Fruit fly (Drosophila melanogaster): Measurements from ENCODE around the gene RpS14a.

The RpS14a gene

dm6 chrX:7946858-7947313 lies 13.3 kb downstream of the RpS14a start, which contains the start of gene orion:
Gene orion, minus strand, starts transcription at chrX:7946908.
- TF ChIP-seq cnc (optimal IDR thresholded peaks at IDR 0.05): no peak
- TF ChIP-seq CG1620 (GFP tag; optimal IDR thresholded peaks at IDR 0.05): no peak
- peak; percentile 6 for TF ChIP-seq ovo (GFP tag; optimal IDR thresholded peaks at IDR 0.05)
- TF ChIP-seq CG7101 (tag; optimal IDR thresholded peaks at IDR 0.05): no peak
- TF ChIP-seq pad (GFP tag; optimal IDR thresholded peaks at IDR 0.05): peak; percentile 91
- TF ChIP-seq Mnt (GFP tag; optimal IDR thresholded peaks at IDR 0.05): peak; percentile 16
- peak; percentile 27 for TF ChIP-seq CG11617 (GFP tag; optimal IDR thresholded peaks at IDR 0.05)
- no peak for TF ChIP-seq CG12768 (GFP tag; optimal IDR thresholded peaks at IDR 0.05)
- no peak for TF ChIP-seq kay (GFP tag; ENCODE audit: borderline replicate concordance)
- no peak for TF ChIP-seq Hr96 (GFP tag; optimal IDR thresholded peaks at IDR 0.05)
- peak; percentile 95 for TF ChIP-seq tj (GFP tag; optimal IDR thresholded peaks at IDR 0.05)
- no peak for TF ChIP-seq cic (GFP tag; optimal IDR thresholded peaks at IDR 0.05)
- TF ChIP-seq bab1 (GFP tag; optimal IDR thresholded peaks at IDR 0.05): peak; percentile 76
- peak; percentile 6 for TF ChIP-seq CG14711 (tag; optimal IDR thresholded peaks at IDR 0.05)
- no peak for TF ChIP-seq toe (GFP tag; optimal IDR thresholded peaks at IDR 0.05)

dm6 chrX:7955890-7956289 lies 22.3 kb downstream of the RpS14a start, which contains the start of the genes CG15332 and CG15330:
Gene CG15332, minus strand, starts transcription at chrX:7955990.
Gene CG15330, plus strand, starts transcription at chrX:7956064.
- TF ChIP-seq CG12768 (GFP tag; optimal IDR thresholded peaks at IDR 0.05) (no peak), Hr96 (GFP tag; optimal IDR thresholded peaks at IDR 0.05) (no peak), toe (GFP tag; optimal IDR thresholded peaks at IDR 0.05) (no peak), pad (GFP tag; optimal IDR thresholded peaks at IDR 0.05) (no peak)

DNA sequence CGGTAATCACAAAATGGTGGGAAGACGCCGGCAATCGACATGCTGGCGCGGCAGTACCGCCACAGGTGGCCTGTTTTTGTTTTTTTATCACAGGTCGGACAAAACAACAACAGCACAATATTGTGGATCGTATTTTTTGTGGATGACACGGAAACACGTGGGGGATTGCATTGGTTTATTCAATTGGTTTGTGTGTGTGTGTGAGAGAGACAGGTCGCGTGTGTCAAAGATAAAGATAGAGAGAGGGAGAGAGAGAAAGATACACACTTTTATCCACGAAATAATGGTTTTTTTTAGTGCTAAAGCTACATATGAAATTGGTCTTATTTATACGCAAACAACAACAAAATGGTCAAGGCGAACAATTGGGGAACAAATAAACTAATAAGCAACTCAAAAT lies 25.5 kb downstream of the RpS14a start:
- TF ChIP-seq Mnt (GFP tag; optimal IDR thresholded peaks at IDR 0.05): peak; percentile 70
- TF ChIP-seq CG1620 (GFP tag; optimal IDR thresholded peaks at IDR 0.05): no peak
- TF ChIP-seq Clk (GFP tag; optimal IDR thresholded peaks at IDR 0.05): no peak
- no peak for TF ChIP-seq cnc (optimal IDR thresholded peaks at IDR 0.05)

- TF ChIP-seq ovo (GFP tag; optimal IDR thresholded peaks at IDR 0.05) (peak; percentile 70), CG1620 (GFP tag; optimal IDR thresholded peaks at IDR 0.05) (no peak)
Observed at dm6 chrX:7959512-7959911, 26.0 kb downstream of the RpS14a start.

- TF ChIP-seq ovo (GFP tag; optimal IDR thresholded peaks at IDR 0.05): no peak
- no peak for TF ChIP-seq CG1620 (GFP tag; optimal IDR thresholded peaks at IDR 0.05)
- TF ChIP-seq CG14711 (tag; optimal IDR thresholded peaks at IDR 0.05): no peak
- TF ChIP-seq cic (GFP tag; optimal IDR thresholded peaks at IDR 0.05): no peak
- no peak for TF ChIP-seq toe (GFP tag; optimal IDR thresholded peaks at IDR 0.05)
- no peak for TF ChIP-seq Mnt (GFP tag; optimal IDR thresholded peaks at IDR 0.05)
- no peak for TF ChIP-seq Crg-1 (GFP tag; optimal IDR thresholded peaks at IDR 0.05)
- TF ChIP-seq Hr96 (GFP tag; optimal IDR thresholded peaks at IDR 0.05): no peak
- TF ChIP-seq CG7101 (tag; optimal IDR thresholded peaks at IDR 0.05): no peak
- no peak for TF ChIP-seq CG7045 (GFP tag; optimal IDR thresholded peaks at IDR 0.05)
- TF ChIP-seq CG12768 (GFP tag; optimal IDR thresholded peaks at IDR 0.05): no peak
Observed at dm6 chrX:7960988-7961387, 27.4 kb downstream of the RpS14a start.

- TF ChIP-seq pad (GFP tag; optimal IDR thresholded peaks at IDR 0.05) (no peak), CG14711 (tag; optimal IDR thresholded peaks at IDR 0.05) (no peak), CG1620 (GFP tag; optimal IDR thresholded peaks at IDR 0.05) (no peak), CG33017 (tag; optimal IDR thresholded peaks at IDR 0.05) (no peak), CG12768 (GFP tag; optimal IDR thresholded peaks at IDR 0.05) (no peak), toe (GFP tag; optimal IDR thresholded peaks at IDR 0.05) (no peak), Hr96 (GFP tag; optimal IDR thresholded peaks at IDR 0.05) (no peak), CG11617 (GFP tag; optimal IDR thresholded peaks at IDR 0.05) (no peak), Mnt (GFP tag; optimal IDR thresholded peaks at IDR 0.05) (no peak), tj (GFP tag; optimal IDR thresholded peaks at IDR 0.05) (no peak), CG7101 (tag; optimal IDR thresholded peaks at IDR 0.05) (no peak), CG7045 (GFP tag; optimal IDR thresholded peaks at IDR 0.05) (no peak), Crg-1 (GFP tag; optimal IDR thresholded peaks at IDR 0.05) (no peak), cic (GFP tag; optimal IDR thresholded peaks at IDR 0.05) (no peak), kay (GFP tag; ENCODE audit: borderline replicate concordance) (no peak), Clk (GFP tag; optimal IDR thresholded peaks at IDR 0.05) (no peak), ovo (GFP tag; optimal IDR thresholded peaks at IDR 0.05) (no peak), CG5204 (GFP tag; optimal IDR thresholded peaks at IDR 0.05) (no peak), bab1 (GFP tag; optimal IDR thresholded peaks at IDR 0.05) (no peak)
Observed at dm6 chrX:7963724-7964123, 30.2 kb downstream of the RpS14a start, which contains the start of gene sn. Gene sn, plus strand, starts transcription at chrX:7964024.

- TF ChIP-seq cic (GFP tag; optimal IDR thresholded peaks at IDR 0.05) (no peak), CG14711 (tag; optimal IDR thresholded peaks at IDR 0.05) (no peak), Mnt (GFP tag; optimal IDR thresholded peaks at IDR 0.05) (peak; percentile 14), Clk (GFP tag; optimal IDR thresholded peaks at IDR 0.05) (no peak), CG11617 (GFP tag; optimal IDR thresholded peaks at IDR 0.05) (no peak), Crg-1 (GFP tag; optimal IDR thresholded peaks at IDR 0.05) (peak; percentile 7), CG7101 (tag; optimal IDR thresholded peaks at IDR 0.05) (no peak), CG1620 (GFP tag; optimal IDR thresholded peaks at IDR 0.05) (no peak), CG7045 (GFP tag; optimal IDR thresholded peaks at IDR 0.05) (peak; percentile 26), toe (GFP tag; optimal IDR thresholded peaks at IDR 0.05) (no peak), bab1 (GFP tag; optimal IDR thresholded peaks at IDR 0.05) (no peak), CG33017 (tag; optimal IDR thresholded peaks at IDR 0.05) (no peak), tj (GFP tag; optimal IDR thresholded peaks at IDR 0.05) (peak; percentile 17), CG12768 (GFP tag; optimal IDR thresholded peaks at IDR 0.05) (no peak)
Observed at dm6 chrX:7965761-7966555, 32.4 kb downstream of the RpS14a start.
